Fruit fly (Drosophila melanogaster) whole organism, embryonic: ENCODE results near the gene Spn38F.

Experiments used
- C15 ChIP-seq: fragments of 200-800 bp; sonication (Bioruptor generic); IDR thresholded peaks from 3 replicates; pipeline ENCODE4 v1.3.6; 2022; ENCODE audit warnings: missing biosample characterization, missing genetic modification characterization
- CG11560 ChIP-seq: fragments of 200-800 bp; sonication (Bioruptor generic); IDR thresholded peaks from 3 replicates; pipeline ENCODE4 v1.3.6; 2022; ENCODE audit warnings: missing biosample characterization, missing genetic modification characterization
- CG13287 ChIP-seq: fragments of 200-800 bp; sonication (Bioruptor generic); IDR thresholded peaks from 2 replicates; pipeline ENCODE4 v1.3.6; 2022; ENCODE audit warnings: missing biosample characterization, missing genetic modification characterization; ENCODE audit not compliant: partially characterized antibody
- CG14050 ChIP-seq: fragments of 200-800 bp; sonication (Bioruptor generic); IDR thresholded peaks from 3 replicates; pipeline ENCODE4 v1.3.6; 2022; ENCODE audit warnings: missing biosample characterization, missing genetic modification characterization
- CG18476 ChIP-seq: fragments of 200-800 bp; sonication (Bioruptor generic); optimal IDR thresholded peaks from 2 replicates; lab custom pipeline; 2016; ENCODE audit warnings: missing biosample characterization, mild to moderate bottlenecking, missing genetic modification characterization
- CG32767 ChIP-seq: fragments of 200-800 bp; sonication (Bioruptor generic); IDR thresholded peaks from 2 replicates; pipeline ENCODE4 v1.3.6; 2022; ENCODE audit warnings: missing biosample characterization, missing genetic modification characterization
- CG4424 ChIP-seq: fragments of 200-800 bp; sonication (Bioruptor generic); optimal IDR thresholded peaks from 3 replicates; lab custom pipeline; 2016; ENCODE audit warnings: missing biosample characterization, missing genetic modification characterization
- CG4707 ChIP-seq: fragments of 200-800 bp; sonication (Bioruptor generic); optimal IDR thresholded peaks from 2 replicates; lab custom pipeline; 2018; ENCODE audit warnings: missing biosample characterization, mild to moderate bottlenecking, missing genetic modification characterization, moderate library complexity
- CG7745 ChIP-seq: fragments of 200-800 bp; sonication (Bioruptor generic); optimal IDR thresholded peaks from 2 replicates; lab custom pipeline; 2018; ENCODE audit warnings: missing biosample characterization, mild to moderate bottlenecking, missing genetic modification characterization, moderate library complexity
- D ChIP-seq, 2 experiments: fragments of 200-800 bp in 1 of 2; fragments of >200 bp in 1 of 2; sonication (Bioruptor generic) in 1 of 2; optimal IDR thresholded peaks; 2 replicates in 1 of 2; 3 replicates in 1 of 2; lab custom pipeline; 2017; ENCODE audit warnings: mild to moderate bottlenecking in 1 of 2, missing biosample characterization in 1 of 2, missing genetic modification characterization in 1 of 2, missing genetic modification reagents in 1 of 2
- D19B ChIP-seq: fragments of 200-800 bp; sonication (Bioruptor generic); optimal IDR thresholded peaks from 2 replicates; lab custom pipeline; 2017; ENCODE audit warnings: missing biosample characterization, mild to moderate bottlenecking, missing genetic modification characterization
- Dek ChIP-seq: fragments of 200-800 bp; sonication (Bioruptor generic); optimal IDR thresholded peaks from 3 replicates; lab custom pipeline; 2019; ENCODE audit warnings: missing biosample characterization, mild to moderate bottlenecking, missing genetic modification characterization, moderate library complexity
- Dref ChIP-seq: fragments of 200-800 bp; sonication (Bioruptor generic); IDR thresholded peaks from 2 replicates; pipeline ENCODE4 v1.3.6; 2022; ENCODE audit warnings: missing biosample characterization, missing genetic modification characterization
- Eip74EF ChIP-seq, 2 experiments: fragments of 200-800 bp in 1 of 2; fragments of >200 bp in 1 of 2; sonication (Bioruptor generic) in 1 of 2; optimal IDR thresholded peaks; 2 replicates each; lab custom pipeline; 2017 to 2019; ENCODE audit warnings: missing biosample characterization in 2 of 2, missing genetic modification characterization in 2 of 2, mild to moderate bottlenecking in 1 of 2, moderate library complexity in 1 of 2
- Ets65A ChIP-seq: fragments of 200-800 bp; sonication (Bioruptor generic); peaks from one replicate; lab custom pipeline; 2016; ENCODE audit warnings: missing biosample characterization, missing genetic modification characterization
- Fer2 ChIP-seq: fragments of 200-800 bp; sonication (Bioruptor generic); optimal IDR thresholded peaks from 2 replicates; lab custom pipeline; 2018; ENCODE audit warnings: missing biosample characterization, mild to moderate bottlenecking, missing genetic modification characterization, moderate library complexity
- Fer3 ChIP-seq: fragments of 200-800 bp; sonication (Bioruptor generic); optimal IDR thresholded peaks from 2 replicates; lab custom pipeline; 2018; ENCODE audit warnings: missing biosample characterization, mild to moderate bottlenecking, missing genetic modification characterization, moderate library complexity
- H2.0 ChIP-seq: fragments of 200-800 bp; sonication (Bioruptor generic); IDR thresholded peaks from 2 replicates; pipeline ENCODE4 v1.3.6; 2022; ENCODE audit warnings: missing biosample characterization, missing genetic modification characterization
- Med ChIP-seq: fragments of 200-800 bp; sonication (Bioruptor generic); peaks from one replicate; lab custom pipeline; 2016; ENCODE audit warnings: missing biosample characterization, missing genetic modification characterization, mild to moderate bottlenecking, inconsistent platforms, moderate library complexity
- Nf-YC ChIP-seq: fragments of 200-800 bp; optimal IDR thresholded peaks from 3 replicates; lab custom pipeline; 2019; ENCODE audit warnings: missing biosample characterization, mild to moderate bottlenecking, missing genetic modification characterization, moderate library complexity
- Oaz ChIP-seq: fragments of 200-800 bp; sonication (Bioruptor generic); IDR thresholded peaks from 2 replicates; pipeline ENCODE4 v1.3.6; 2022; ENCODE audit warnings: missing biosample characterization, missing genetic modification characterization
- PHDP ChIP-seq: fragments of 200-800 bp; sonication (Bioruptor generic); optimal IDR thresholded peaks from 3 replicates; lab custom pipeline; 2018; ENCODE audit warnings: missing biosample characterization, mild to moderate bottlenecking, missing genetic modification characterization, moderate library complexity
- Pdp1 ChIP-seq, 2 experiments: fragments of 200-800 bp; sonication (Bioruptor generic); optimal IDR thresholded peaks; 3 replicates each; lab custom pipeline; 2016; ENCODE audit warnings: missing biosample characterization in 2 of 2, missing genetic modification characterization in 2 of 2, mild to moderate bottlenecking in 1 of 2, moderate library complexity in 1 of 2
- Sry-β ChIP-seq: fragments of 200-800 bp; sonication (Bioruptor generic); optimal IDR thresholded peaks from 2 replicates; lab custom pipeline; 2018; ENCODE audit warnings: missing biosample characterization, mild to moderate bottlenecking, missing genetic modification characterization, moderate library complexity
- Tbp ChIP-seq: fragments of >200 bp; optimal IDR thresholded peaks from 2 replicates; lab custom pipeline; 2018; ENCODE audit warnings: missing biosample characterization, missing genetic modification characterization
- Usf ChIP-seq: fragments of 200-800 bp; sonication (Bioruptor generic); optimal IDR thresholded peaks from 2 replicates; lab custom pipeline; 2017; ENCODE audit warnings: missing genotype, missing biosample characterization, missing genetic modification characterization
- az2 ChIP-seq: fragments of 200-800 bp; sonication (Bioruptor generic); optimal IDR thresholded peaks from 3 replicates; lab custom pipeline; 2016; ENCODE audit warnings: missing biosample characterization, missing genetic modification characterization
- btn ChIP-seq: fragments of 200-800 bp; sonication (Bioruptor generic); optimal IDR thresholded peaks from 2 replicates; lab custom pipeline; 2016; ENCODE audit warnings: missing biosample characterization, missing genetic modification characterization
- crp ChIP-seq, 2 experiments: fragments of 200-800 bp; sonication (Bioruptor generic); optimal IDR thresholded peaks; 2 replicates in 1 of 2; 3 replicates in 1 of 2; lab custom pipeline; 2017; ENCODE audit warnings: missing biosample characterization in 2 of 2, missing genetic modification characterization in 2 of 2, mild to moderate bottlenecking in 1 of 2, moderate library complexity in 1 of 2
- danr ChIP-seq: fragments of 200-800 bp; sonication (Bioruptor generic); IDR thresholded peaks from 2 replicates; pipeline ENCODE4 v1.3.6; 2022; ENCODE audit warnings: missing biosample characterization, missing genetic modification characterization
- disco-r ChIP-seq: fragments of 200-800 bp; sonication (Bioruptor generic); optimal IDR thresholded peaks from 2 replicates; lab custom pipeline; 2016; ENCODE audit warnings: missing biosample characterization, missing genetic modification characterization
- ewg ChIP-seq: fragments of 200-800 bp; sonication (Bioruptor generic); optimal IDR thresholded peaks from 3 replicates; lab custom pipeline; 2017; ENCODE audit warnings: mild to moderate bottlenecking, missing biosample characterization, missing genetic modification reagents, missing genetic modification characterization
- ftz-f1 ChIP-seq: fragments of 200-800 bp; sonication (Bioruptor generic); optimal IDR thresholded peaks from 2 replicates; lab custom pipeline; 2016; ENCODE audit warnings: missing biosample characterization, missing genetic modification characterization
- grau ChIP-seq: fragments of 200-800 bp; optimal IDR thresholded peaks from 3 replicates; lab custom pipeline; 2019; ENCODE audit warnings: missing biosample characterization, mild to moderate bottlenecking, missing genetic modification characterization, moderate library complexity
- gro ChIP-seq: fragments of 200-800 bp; sonication (Bioruptor generic); optimal IDR thresholded peaks from 2 replicates; lab custom pipeline; 2016; ENCODE audit warnings: missing biosample characterization, missing genetic modification characterization
- gsb-n ChIP-seq: fragments of 200-800 bp; sonication (Bioruptor generic); optimal IDR thresholded peaks from 3 replicates; lab custom pipeline; 2018; ENCODE audit warnings: missing biosample characterization, mild to moderate bottlenecking, missing genetic modification characterization
- hkb ChIP-seq, 2 experiments: fragments of 200-800 bp in 1 of 2; fragments of >200 bp in 1 of 2; sonication (Bioruptor generic) in 1 of 2; IDR thresholded peaks in 1 of 2; optimal IDR thresholded peaks in 1 of 2; 2 replicates each; pipeline versions ENCODE4 v1.3.6 to Lab custom; 2017 to 2022; ENCODE audit warnings: missing biosample characterization in 1 of 2, missing genetic modification characterization in 1 of 2
- lola ChIP-seq, 3 experiments: fragments of >200 bp in 2 of 3; fragments of 200-800 bp in 1 of 3; sonication (Bioruptor generic) in 1 of 3; optimal IDR thresholded peaks; 2 replicates each; lab custom pipeline; 2017 to 2019; ENCODE audit warnings: missing biosample characterization in 3 of 3, missing genetic modification characterization in 3 of 3, mild to moderate bottlenecking in 1 of 3, moderate library complexity in 1 of 3
- luna ChIP-seq: fragments of 200-800 bp; sonication (Bioruptor generic); optimal IDR thresholded peaks from 2 replicates; lab custom pipeline; 2016; ENCODE audit warnings: missing biosample characterization, missing genetic modification characterization
- nau ChIP-seq: fragments of 200-800 bp; sonication (Bioruptor generic); optimal IDR thresholded peaks from 3 replicates; lab custom pipeline; 2017; ENCODE audit warnings: missing biosample characterization, mild to moderate bottlenecking, missing genetic modification characterization, missing genetic modification reagents
- onecut ChIP-seq: fragments of 200-800 bp; sonication (Bioruptor generic); IDR thresholded peaks from 2 replicates; pipeline ENCODE4 v1.3.6; 2022; ENCODE audit warnings: missing biosample characterization, missing genetic modification characterization
- org-1 ChIP-seq: fragments of 200-800 bp; sonication (Bioruptor generic); optimal IDR thresholded peaks from 2 replicates; lab custom pipeline; 2017; ENCODE audit warnings: missing biosample characterization, missing genetic modification characterization
- sna ChIP-seq: fragments of 200-800 bp; sonication (Bioruptor generic); IDR thresholded peaks from 2 replicates; pipeline ENCODE4 v1.3.6; 2022; ENCODE audit warnings: missing biosample characterization, missing genetic modification characterization; ENCODE audit not compliant: partially characterized antibody
- wdn ChIP-seq: fragments of 200-800 bp; sonication (Bioruptor generic); IDR thresholded peaks from 2 replicates; pipeline ENCODE4 v1.3.6; 2022; ENCODE audit warnings: missing biosample characterization, missing genetic modification characterization

The Spn38F gene

DNA sequence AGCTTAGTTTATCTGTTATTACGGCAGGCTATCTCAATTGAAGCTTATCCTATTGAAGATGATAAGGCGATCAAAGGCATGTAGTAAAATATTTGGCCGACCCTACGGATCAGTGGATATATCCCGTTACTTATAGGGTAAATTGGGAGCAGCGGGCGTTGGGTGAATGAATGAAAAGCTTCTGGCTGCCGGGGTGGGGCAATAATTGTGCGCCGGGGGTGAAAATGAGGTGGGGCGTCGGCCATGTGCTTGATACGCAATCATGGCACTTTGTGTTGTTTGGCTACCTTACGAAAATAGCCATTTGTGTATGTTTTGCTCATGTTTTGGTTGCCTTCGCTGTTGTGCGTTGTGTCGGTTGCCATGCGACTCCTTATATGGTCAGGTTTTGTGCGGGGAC lies 36.0 kb downstream of the Spn38F start (continued):
- no peak for TF ChIP-seq D (optimal IDR thresholded peaks at IDR 0.05; lab: Kevin White, UChicago)
- TF ChIP-seq D (GFP tag; optimal IDR thresholded peaks at IDR 0.05; lab: Kevin White, UChicago): no peak

DNA sequence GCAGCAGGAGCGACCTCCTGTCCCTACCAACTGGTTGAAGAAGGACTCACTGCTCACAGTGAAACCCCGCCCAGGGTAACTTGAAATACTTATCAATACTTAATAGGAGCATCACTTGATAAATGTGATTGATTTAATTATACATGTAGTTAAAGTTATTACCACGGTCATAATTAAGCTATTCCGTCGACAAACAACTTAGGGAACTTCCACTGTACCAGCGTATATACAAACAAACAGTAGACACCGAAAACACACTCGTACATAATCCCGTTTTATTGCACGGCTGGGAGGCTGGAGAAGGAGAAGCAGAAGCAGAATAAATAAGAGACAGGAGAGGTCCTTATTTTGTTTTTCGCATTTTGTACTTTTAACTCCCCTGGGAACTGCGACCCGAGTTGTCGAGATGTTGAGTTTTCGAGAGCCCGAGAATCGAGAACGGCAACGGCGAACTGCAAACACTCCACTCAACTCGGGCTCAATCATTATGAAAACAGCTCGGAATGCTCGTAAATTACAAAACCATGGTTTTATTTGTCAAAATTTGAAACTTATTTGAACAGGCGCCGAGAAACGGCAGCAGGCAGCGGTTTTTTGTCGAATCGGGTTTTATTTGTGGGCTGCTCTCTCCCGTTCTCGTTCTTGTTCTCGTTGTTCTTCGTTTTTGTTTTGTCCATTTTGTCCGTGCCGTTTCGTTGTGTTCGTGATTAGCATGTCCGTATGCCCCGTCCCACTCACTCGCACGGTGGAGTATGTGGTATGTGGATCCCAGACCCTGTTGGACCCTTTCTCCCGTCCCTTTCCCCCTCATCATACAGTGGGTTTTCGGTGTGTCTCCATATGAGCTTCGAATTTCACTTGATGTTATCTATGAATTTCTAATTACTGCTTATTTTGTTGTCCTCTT lies 37.5 kb downstream of the Spn38F start:
- TF ChIP-seq org-1 (GFP tag; lab: Kevin White, UChicago): peak; percentile 74
- TF ChIP-seq Fer2 (tag; lab: Kevin White, UChicago): peak; percentile 63
- TF ChIP-seq Oaz (GFP tag; lab: Robert Waterston, UW): peak; percentile 68
- TF ChIP-seq Dek (tag; lab: Kevin White, UChicago): peak; percentile 80
- peak; percentile 82 for TF ChIP-seq Fer3 (tag; lab: Kevin White, UChicago)
- TF ChIP-seq C15 (GFP tag; lab: Robert Waterston, UW): 0 out of 3 replicates have a peak, but pooled peaks have one; percentile 26
- no peak for TF ChIP-seq sna (GFP tag; lab: Robert Waterston, UW)
- peak; percentile 63 for TF ChIP-seq CG14050 (GFP tag; lab: Robert Waterston, UW)
- TF ChIP-seq gro (GFP tag; lab: Kevin White, UChicago): peak; percentile 88
- TF ChIP-seq lola (GFP tag; optimal IDR thresholded peaks at IDR 0.05; lab: Kevin White, UChicago): peak in 1 of 3 experiments; percentile 59
- TF ChIP-seq ewg: peak; percentile 26
- TF ChIP-seq btn (GFP tag; lab: Kevin White, UChicago): peak; percentile 61
- peak; percentile 42 for TF ChIP-seq ftz-f1
- TF ChIP-seq Nf-YC (tag; lab: Kevin White, UChicago): peak; percentile 33
- peak; percentile 13 for TF ChIP-seq CG4707 (GFP tag; lab: Kevin White, UChicago)
- peak; percentile 62 for TF ChIP-seq luna (GFP tag; lab: Kevin White, UChicago)
- TF ChIP-seq Ets65A (GFP tag; lab: Kevin White, UChicago): peak; percentile 96
- peak; percentile 61 for TF ChIP-seq az2 (GFP tag; lab: Kevin White, UChicago)
- peak; percentile 64 for TF ChIP-seq CG4424 (GFP tag; lab: Kevin White, UChicago)
- TF ChIP-seq Tbp (GFP tag; lab: Kevin White, UChicago): no peak
- TF ChIP-seq hkb (optimal IDR thresholded peaks at IDR 0.05; lab: Kevin White, UChicago): no peak
- TF ChIP-seq hkb (GFP tag; IDR thresholded peaks at IDR 0.05; lab: Robert Waterston, UW): peak; percentile 77
- TF ChIP-seq nau: peak; percentile 38
- peak; percentile 99 for TF ChIP-seq Med (GFP tag; lab: Kevin White, UChicago)
- TF ChIP-seq Usf (GFP tag; lab: Kevin White, UChicago): peak; percentile 25
- TF ChIP-seq wdn: peak; percentile 58; the same call in 1 of the 2 replicates
- TF ChIP-seq CG11560 (tag; lab: Robert Waterston, UW): peak; percentile 61; the same call in 2 of the 3 replicates
- peak; percentile 72 to 83 for TF ChIP-seq Pdp1 (GFP tag; optimal IDR thresholded peaks at IDR 0.05; lab: Kevin White, UChicago)
- no peak for TF ChIP-seq gsb-n
- 0 out of 2 replicates have a peak, but pooled peaks have one; percentile 29 for TF ChIP-seq danr (GFP tag; lab: Robert Waterston, UW)
- peak; percentile 74 for TF ChIP-seq H2.0 (GFP tag; lab: Robert Waterston, UW)
- no peak for TF ChIP-seq CG7745 (tag; lab: Kevin White, UChicago)
- peak; percentile 63 for TF ChIP-seq disco-r (GFP tag; lab: Kevin White, UChicago)
- peak; percentile 60; the same call in 1 of the 2 replicates for TF ChIP-seq CG32767 (GFP tag; lab: Robert Waterston, UW)
- no peak for TF ChIP-seq Sry-β (GFP tag; lab: Kevin White, UChicago)
- peak; percentile 53 for TF ChIP-seq CG18476 (GFP tag; lab: Kevin White, UChicago)
- no peak for TF ChIP-seq Eip74EF (GFP tag; optimal IDR thresholded peaks at IDR 0.05; lab: Kevin White, UChicago)
- TF ChIP-seq onecut (GFP tag; lab: Robert Waterston, UW): peak; percentile 51
- peak; percentile 52 for TF ChIP-seq D19B
- TF ChIP-seq CG13287 (GFP tag; lab: Robert Waterston, UW): no peak
- peak; percentile 97 for TF ChIP-seq grau
- peak; percentile 78 for TF ChIP-seq PHDP
- no peak for TF ChIP-seq crp (GFP tag; optimal IDR thresholded peaks at IDR 0.05; lab: Kevin White, UChicago)
- TF ChIP-seq Dref (GFP tag; lab: Robert Waterston, UW): no peak
